Worm (Caenorhabditis elegans) whole organism, early embryonic: Measurements from ENCODE around the gene taf-7.1.
A peak's percentile ranks its signal among the peaks of the same experiment; 100 is the strongest.

Source experiments
- B0310.2 ChIP-seq: sonication (generic microtip); optimal IDR thresholded peaks from 2 replicates; lab custom pipeline; 2016; ENCODE audit warnings: mild to moderate bottlenecking, missing genetic modification characterization, missing compliant biosample characterization
- F13C5.2 ChIP-seq: sonication (generic microtip); optimal IDR thresholded peaks from 2 replicates; lab custom pipeline; 2017; ENCODE audit warnings: mild to moderate bottlenecking, missing genetic modification characterization, inconsistent platforms, missing compliant biosample characterization
- aly-1 ChIP-seq: sonication (generic microtip); optimal IDR thresholded peaks from 2 replicates; lab custom pipeline; 2016; ENCODE audit warnings: missing genetic modification characterization, missing compliant biosample characterization
- ama-1 ChIP-seq: fragments of 150-350 bp; optimal IDR thresholded peaks from 2 replicates; lab custom pipeline; 2014
- ceh-13 ChIP-seq: fragments of 200-800 bp; sonication (Bioruptor generic); optimal IDR thresholded peaks from 2 replicates; lab custom pipeline; 2018; ENCODE audit warnings: mild to moderate bottlenecking, missing genetic modification characterization, missing compliant biosample characterization
- ceh-36 ChIP-seq: sonication (generic microtip); optimal IDR thresholded peaks from 2 replicates; lab custom pipeline; 2016; ENCODE audit warnings: missing genetic modification characterization, inconsistent platforms, missing compliant biosample characterization
- ets-7 ChIP-seq: sonication (generic microtip); optimal IDR thresholded peaks from 2 replicates; lab custom pipeline; 2016; ENCODE audit warnings: missing genotype, missing genetic modification characterization, missing compliant biosample characterization
- flt-1 ChIP-seq: fragments of 200-800 bp; sonication (Bioruptor generic); IDR thresholded peaks from 2 replicates; pipeline ENCODE4 v1.3.6; 2022; ENCODE audit warnings: missing genetic modification characterization, missing compliant biosample characterization
- hmbx-1 ChIP-seq: sonication (generic microtip); optimal IDR thresholded peaks from 2 replicates; lab custom pipeline; 2016; ENCODE audit warnings: mild to moderate bottlenecking, missing genetic modification characterization, missing compliant biosample characterization
- hmg-4 ChIP-seq: fragments of 200-800 bp; sonication (Bioruptor generic); optimal IDR thresholded peaks from 2 replicates; lab custom pipeline; 2018; ENCODE audit warnings: mild to moderate bottlenecking, missing genetic modification characterization, missing compliant biosample characterization
- hnd-1 ChIP-seq: sonication (generic microtip); optimal IDR thresholded peaks from 2 replicates; lab custom pipeline; 2016; ENCODE audit warnings: missing genetic modification characterization, missing compliant biosample characterization
- pes-1 ChIP-seq: fragments of 200-800 bp; sonication (Bioruptor generic); IDR thresholded peaks from 2 replicates; pipeline ENCODE4 v1.3.6; 2022; ENCODE audit warnings: missing genetic modification reagents, missing genetic modification characterization, missing compliant biosample characterization
- scrt-1 ChIP-seq: fragments of 200-800 bp; sonication (Bioruptor generic); IDR thresholded peaks from 2 replicates; pipeline ENCODE4 v1.3.6; 2022; ENCODE audit warnings: missing genetic modification characterization, missing compliant biosample characterization
- sea-1 ChIP-seq: fragments of 200-800 bp; sonication (Bioruptor generic); conservative IDR thresholded peaks from 2 replicates; pipeline ENCODE4 v1.3.6; 2022; ENCODE audit warnings: missing genetic modification characterization, missing compliant biosample characterization
- tbx-11 ChIP-seq: fragments of 200-800 bp; sonication (Bioruptor generic); IDR thresholded peaks from 2 replicates; pipeline ENCODE4 v1.3.6; 2022; ENCODE audit warnings: missing genetic modification characterization, missing compliant biosample characterization
- tbx-37 ChIP-seq: fragments of 200-800 bp; sonication (Bioruptor generic); conservative IDR thresholded peaks from 2 replicates; pipeline ENCODE4 v1.3.6; 2022; ENCODE audit warnings: missing genetic modification reagents, missing genetic modification characterization, missing compliant biosample characterization
- tra-4 ChIP-seq: sonication (generic microtip); optimal IDR thresholded peaks from 2 replicates; lab custom pipeline; 2017; ENCODE audit warnings: missing genetic modification characterization, missing compliant biosample characterization

taf-7.1 gene

ce11 chrX:11826892-11827291 is 10.4 kb downstream of the taf-7.1 start:
- TF ChIP-seq ceh-13 (GFP tag; lab: Kevin White, UChicago) (no peak), hmg-4 (no peak)

- no peak for TF ChIP-seq ceh-13 (GFP tag; lab: Kevin White, UChicago)
These were observed 13.6 kb downstream of the taf-7.1 start, which contains the start of gene tag-241 for ce11 chrX:11823704-11824103. tag-241 (plus strand) TSS chrX:11824004.

ce11 chrX:11821159-11821720 is 16.0 kb downstream of the taf-7.1 start:
- TF ChIP-seq tbx-37 (GFP tag; lab: Robert Waterston, UW): no peak
- no peak for TF ChIP-seq F13C5.2 (tag; lab: Kevin White, UChicago)
- no peak for TF ChIP-seq sea-1 (GFP tag; lab: Robert Waterston, UW)
- TF ChIP-seq ets-7 (tag; lab: Kevin White, UChicago): no peak
- no peak for TF ChIP-seq hnd-1 (tag; lab: Kevin White, UChicago)
- no peak for TF ChIP-seq ceh-13 (GFP tag; lab: Kevin White, UChicago)
- no peak for TF ChIP-seq flt-1 (GFP tag; lab: Robert Waterston, UW)

DNA sequence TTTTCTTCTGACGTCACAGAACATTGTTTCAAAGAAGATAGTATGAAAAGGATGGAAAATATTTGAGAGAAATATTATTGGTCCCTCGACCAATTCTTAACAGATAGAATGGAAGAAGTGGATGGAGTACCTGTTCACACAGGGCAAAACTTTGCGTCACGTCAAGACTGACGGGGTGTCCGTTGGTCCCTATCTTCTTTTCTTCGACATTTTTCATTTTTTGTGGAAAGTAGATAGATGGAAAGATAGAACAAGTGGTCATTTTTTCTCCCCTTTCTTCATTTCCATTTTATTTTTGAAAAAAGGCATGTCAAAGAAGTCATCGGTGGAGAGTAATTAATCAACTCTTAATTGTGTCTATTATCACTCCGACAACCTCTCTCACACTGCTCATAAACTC is 18.6 kb downstream of the taf-7.1 start:
- no peak for TF ChIP-seq flt-1 (GFP tag; lab: Robert Waterston, UW)

ce11 chrX:11816825-11817224 is 20.5 kb downstream of the taf-7.1 start:
- TF ChIP-seq tbx-37 (GFP tag; lab: Robert Waterston, UW) (no peak), pes-1 (GFP tag; lab: Robert Waterston, UW) (no peak), ama-1 (lab: Kevin White, UChicago) (no peak)

DNA sequence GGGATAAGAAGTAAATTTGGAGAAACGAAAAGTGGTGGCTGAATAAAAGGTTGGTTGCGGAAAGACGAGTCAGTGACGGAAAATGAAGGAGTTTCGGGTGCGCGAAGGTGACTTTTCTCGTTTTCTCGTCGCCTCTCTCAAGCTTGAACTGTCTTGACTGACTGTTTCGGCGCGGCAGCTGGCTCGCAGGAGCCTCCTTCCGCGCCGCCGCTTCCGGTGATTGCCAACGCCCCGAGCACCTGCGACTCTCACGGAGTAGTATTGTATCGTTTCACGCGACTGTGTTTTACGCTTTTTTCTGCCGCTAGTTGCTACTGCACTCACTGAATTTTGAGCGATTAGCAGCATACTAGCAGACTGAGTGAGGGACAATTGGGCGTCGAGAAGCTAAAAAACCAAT is 22.6 kb downstream of the taf-7.1 start, which contains the start of gene C34E11.2:
Gene C34E11.2, minus strand, starts transcription at position 84 of the 400 bp plus-strand sequence.
- no peak for TF ChIP-seq hmg-4
- no peak for TF ChIP-seq tbx-37 (GFP tag; lab: Robert Waterston, UW)
- no peak for TF ChIP-seq scrt-1 (GFP tag; lab: Robert Waterston, UW)
- TF ChIP-seq tbx-11 (GFP tag; lab: Robert Waterston, UW): no peak
- TF ChIP-seq ets-7 (tag; lab: Kevin White, UChicago): no peak
- TF ChIP-seq tra-4: no peak
- TF ChIP-seq flt-1 (GFP tag; lab: Robert Waterston, UW): no peak
- TF ChIP-seq hmbx-1: no peak
- no peak for TF ChIP-seq pes-1 (GFP tag; lab: Robert Waterston, UW)
- TF ChIP-seq ama-1 (lab: Kevin White, UChicago): no peak
- no peak for TF ChIP-seq ceh-36 (tag; lab: Kevin White, UChicago)
- no peak for TF ChIP-seq hnd-1 (tag; lab: Kevin White, UChicago)
- TF ChIP-seq B0310.2 (tag; lab: Kevin White, UChicago): no peak

DNA sequence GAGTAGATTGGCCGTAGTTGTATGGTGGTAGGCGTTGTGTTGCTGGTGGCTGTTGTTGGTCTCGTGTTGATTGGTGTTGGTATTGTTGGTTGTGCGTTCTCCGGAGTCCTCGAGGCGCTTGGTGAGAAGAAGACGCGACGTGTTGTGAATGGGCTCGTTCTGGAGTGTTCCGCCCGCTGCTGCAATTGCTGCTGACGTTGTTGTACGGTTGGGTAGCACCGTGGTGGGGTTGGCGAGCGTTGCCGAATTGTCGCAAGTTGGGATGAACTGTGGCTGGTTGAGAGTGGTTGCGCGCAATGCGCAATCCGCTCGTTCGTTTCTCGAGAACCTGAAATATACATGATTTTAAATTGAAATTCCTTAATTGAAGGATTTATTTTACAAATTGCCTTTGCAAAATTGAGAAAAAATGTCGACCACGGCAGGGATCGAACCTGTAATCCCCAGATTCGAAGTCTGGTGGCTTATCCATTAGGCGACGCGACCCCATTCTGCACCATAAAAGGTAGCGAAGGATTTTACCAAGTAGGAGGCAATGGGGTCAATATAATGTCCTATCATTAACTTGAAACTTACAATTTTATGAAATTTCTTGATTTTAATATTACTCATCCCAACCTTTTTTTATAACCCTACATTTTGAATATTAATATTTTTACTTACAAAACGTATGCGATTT is 31.0 kb downstream of the taf-7.1 start:
- TF ChIP-seq ceh-13 (GFP tag; lab: Kevin White, UChicago) (no peak), ama-1 (lab: Kevin White, UChicago) (no peak), tbx-11 (GFP tag; lab: Robert Waterston, UW) (no peak), F13C5.2 (tag; lab: Kevin White, UChicago) (no peak), pes-1 (GFP tag; lab: Robert Waterston, UW) (no peak), hnd-1 (tag; lab: Kevin White, UChicago) (no peak), ceh-36 (tag; lab: Kevin White, UChicago) (no peak), aly-1 (tag; lab: Kevin White, UChicago) (no peak), tbx-37 (GFP tag; lab: Robert Waterston, UW) (no peak), hmg-4 (no peak), ets-7 (tag; lab: Kevin White, UChicago) (no peak), scrt-1 (GFP tag; lab: Robert Waterston, UW) (no peak), hmbx-1 (no peak), sea-1 (GFP tag; lab: Robert Waterston, UW) (no peak), B0310.2 (tag; lab: Kevin White, UChicago) (no peak), tra-4 (no peak), flt-1 (GFP tag; lab: Robert Waterston, UW) (no peak)

ce11 chrX:11804057-11804456 is 33.2 kb downstream of the taf-7.1 start, which contains the start of gene C34E11.4:
C34E11.4 (plus strand) TSS chrX:11804210.
- TF ChIP-seq ama-1 (lab: Kevin White, UChicago) (no peak), scrt-1 (GFP tag; lab: Robert Waterston, UW) (no peak)

DNA sequence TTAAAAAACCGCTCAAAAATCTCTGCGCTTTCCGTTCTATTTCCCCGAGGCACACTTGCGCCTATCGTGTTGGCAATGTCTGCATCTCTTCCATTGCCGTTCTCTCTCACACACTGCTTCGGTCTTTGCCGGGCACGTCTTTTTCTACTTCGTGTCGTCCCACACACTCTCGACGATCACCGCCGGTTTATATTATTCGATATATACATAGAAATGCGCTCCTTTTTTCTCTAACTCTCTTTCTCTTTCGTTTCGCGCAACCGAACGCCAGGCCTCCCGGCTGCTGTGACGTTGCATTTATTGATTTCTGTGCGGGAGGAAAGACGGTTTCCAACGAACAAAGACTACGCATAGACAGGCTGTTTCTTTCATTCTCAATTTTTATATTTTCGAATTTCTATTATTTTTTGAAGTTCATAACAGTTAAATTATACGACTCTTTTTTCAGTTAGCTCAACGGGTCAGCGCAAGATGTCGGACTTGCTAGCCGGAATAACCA is 39.2 kb downstream of the taf-7.1 start, which contains the start of gene rsd-3:
Gene rsd-3, plus strand, starts transcription at position 449 of the 499 bp plus-strand sequence.
- TF ChIP-seq ceh-36 (tag; lab: Kevin White, UChicago) (no peak), F13C5.2 (tag; lab: Kevin White, UChicago) (peak; percentile 14), hnd-1 (tag; lab: Kevin White, UChicago) (no peak), flt-1 (GFP tag; lab: Robert Waterston, UW) (peak; percentile 5; the same call in 1 of the 2 replicates), pes-1 (GFP tag; lab: Robert Waterston, UW) (0 out of 2 replicates have a peak, but pooled peaks have one; percentile 15), hmg-4 (peak; percentile 77)
